Worm (Caenorhabditis elegans): ENCODE data around the gene unc-50.

- TF ChIP-seq aha-1 (tag; optimal IDR thresholded peaks at IDR 0.05): no peak
- TF ChIP-seq lsy-2 (tag; optimal IDR thresholded peaks at IDR 0.05): no peak
- no peak for TF ChIP-seq nhr-11 (tag; optimal IDR thresholded peaks at IDR 0.05)
- no peak for TF ChIP-seq tbx-2 (tag; optimal IDR thresholded peaks at IDR 0.05)
- no peak for TF ChIP-seq mab-9 (GFP tag; IDR thresholded peaks at IDR 0.05)
- no peak for TF ChIP-seq lin-15B (tag; optimal IDR thresholded peaks at IDR 0.05)
- no peak for TF ChIP-seq nhr-237 (tag; optimal IDR thresholded peaks at IDR 0.05)
- TF ChIP-seq pag-3 (tag; optimal IDR thresholded peaks at IDR 0.05; ENCODE audit: borderline replicate concordance, insufficient read depth): no peak
- TF ChIP-seq xbp-1 (tag; optimal IDR thresholded peaks at IDR 0.05): no peak
- no peak for TF ChIP-seq nhr-77 (tag; optimal IDR thresholded peaks at IDR 0.05)
- no peak for TF ChIP-seq egl-27 (tag; optimal IDR thresholded peaks at IDR 0.05)
- no peak for TF ChIP-seq aly-2 (tag; optimal IDR thresholded peaks at IDR 0.05)
- no peak for TF ChIP-seq snpc-4 (tag; optimal IDR thresholded peaks at IDR 0.05)
Observed at ce11 chrIII:10351595-10352207, 33.7 kb upstream of the unc-50 start, which contains the start of gene T07C4.3.

Data from whole organism, L1 larva.